Fruit fly (Drosophila melanogaster) whole organism, embryonic: ENCODE data around the gene CG3149.
A peak's percentile ranks its signal among the peaks of the same experiment; 100 is the strongest.

ENCODE experiments used
- Ada2b ChIP-seq: fragments of 200-800 bp; sonication (Bioruptor generic); IDR thresholded peaks from 2 replicates; pipeline ENCODE4 v1.3.6; 2022; ENCODE audit warnings: missing biosample characterization, missing genetic modification characterization
- Awh ChIP-seq: fragments of 200-800 bp; sonication (Bioruptor generic); IDR thresholded peaks from 2 replicates; pipeline ENCODE4, ENCODE4 v1.3.6; 2022; ENCODE audit warnings: missing biosample characterization, missing genetic modification characterization
- CG12299 ChIP-seq: fragments of 200-800 bp; sonication (Bioruptor generic); optimal IDR thresholded peaks from 2 replicates; lab custom pipeline; 2018; ENCODE audit warnings: missing biosample characterization, mild to moderate bottlenecking, missing genetic modification characterization
- CG12942 ChIP-seq: fragments of 200-800 bp; sonication (Bioruptor generic); optimal IDR thresholded peaks from 3 replicates; lab custom pipeline; 2016; ENCODE audit warnings: missing biosample characterization, missing genetic modification characterization
- CG13894 ChIP-seq: fragments of 200-800 bp; sonication (Bioruptor generic); optimal IDR thresholded peaks from 3 replicates; lab custom pipeline; 2018; ENCODE audit warnings: missing biosample characterization, mild to moderate bottlenecking, missing genetic modification characterization, moderate library complexity
- CG14710 ChIP-seq: fragments of 200-800 bp; sonication (Bioruptor generic); optimal IDR thresholded peaks from 3 replicates; lab custom pipeline; 2019; ENCODE audit warnings: missing biosample characterization, mild to moderate bottlenecking, missing genetic modification characterization, moderate library complexity
- CG14965 ChIP-seq: fragments of 200-800 bp; sonication (Bioruptor generic); optimal IDR thresholded peaks from 2 replicates; lab custom pipeline; 2016; ENCODE audit warnings: missing biosample characterization, missing genetic modification characterization, borderline replicate concordance
- CG15269 ChIP-seq: fragments of 200-800 bp; sonication (Bioruptor generic); optimal IDR thresholded peaks from 2 replicates; lab custom pipeline; 2018; ENCODE audit warnings: missing biosample characterization, mild to moderate bottlenecking, missing genetic modification characterization, moderate library complexity
- CG16815 ChIP-seq: fragments of 200-800 bp; sonication (Bioruptor generic); optimal IDR thresholded peaks from 3 replicates; lab custom pipeline; 2017; ENCODE audit warnings: missing biosample characterization, mild to moderate bottlenecking, missing genetic modification characterization
- CG17829 ChIP-seq: fragments of 200-800 bp; optimal IDR thresholded peaks from 2 replicates; lab custom pipeline; 2019; ENCODE audit warnings: missing biosample characterization, mild to moderate bottlenecking, missing genetic modification characterization, moderate library complexity
- CG2116 ChIP-seq: fragments of 200-800 bp; sonication (Bioruptor generic); optimal IDR thresholded peaks from 3 replicates; lab custom pipeline; 2018; ENCODE audit warnings: missing biosample characterization, mild to moderate bottlenecking, missing genetic modification characterization
- CG2678 ChIP-seq: fragments of 200-800 bp; sonication (Bioruptor generic); optimal IDR thresholded peaks from 3 replicates; lab custom pipeline; 2019; ENCODE audit warnings: missing biosample characterization, mild to moderate bottlenecking, missing genetic modification characterization, moderate library complexity
- CG2712 ChIP-seq: fragments of 200-800 bp; optimal IDR thresholded peaks from 3 replicates; lab custom pipeline; 2019; ENCODE audit warnings: missing biosample characterization, mild to moderate bottlenecking, missing genetic modification characterization, moderate library complexity
- CG30403 ChIP-seq: fragments of 200-800 bp; sonication (Bioruptor generic); optimal IDR thresholded peaks from 3 replicates; lab custom pipeline; 2016; ENCODE audit warnings: missing biosample characterization, missing genetic modification characterization
- CG3163 ChIP-seq: fragments of 200-800 bp; sonication (Bioruptor generic); optimal IDR thresholded peaks from 3 replicates; lab custom pipeline; 2016; ENCODE audit warnings: missing biosample characterization, missing genetic modification characterization
- CG34224 ChIP-seq: fragments of 200-800 bp; sonication (Bioruptor generic); IDR thresholded peaks from 3 replicates; pipeline ENCODE4 v1.3.6; 2022; ENCODE audit warnings: missing biosample characterization, missing genetic modification characterization; ENCODE audit not compliant: partially characterized antibody
- CG4282 ChIP-seq: fragments of 200-800 bp; sonication (Bioruptor generic); optimal IDR thresholded peaks from 2 replicates; lab custom pipeline; 2016; ENCODE audit warnings: missing biosample characterization, missing genetic modification characterization
- CG9817 ChIP-seq: fragments of 200-800 bp; sonication (Bioruptor generic); optimal IDR thresholded peaks from 2 replicates; lab custom pipeline; 2018; ENCODE audit warnings: missing biosample characterization, mild to moderate bottlenecking, missing genetic modification characterization, moderate library complexity
- CkIIα-i1 ChIP-seq: fragments of 200-800 bp; sonication (Bioruptor generic); IDR thresholded peaks from 2 replicates; pipeline ENCODE4 v1.3.6; 2022; ENCODE audit warnings: missing biosample characterization, missing genetic modification characterization
- CoRest ChIP-seq: fragments of 200-800 bp; sonication (Bioruptor generic); optimal IDR thresholded peaks from 3 replicates; lab custom pipeline; 2018; ENCODE audit warnings: missing biosample characterization, mild to moderate bottlenecking, missing genetic modification characterization, moderate library complexity
- D19B ChIP-seq: fragments of 200-800 bp; sonication (Bioruptor generic); optimal IDR thresholded peaks from 2 replicates; lab custom pipeline; 2017; ENCODE audit warnings: missing biosample characterization, mild to moderate bottlenecking, missing genetic modification characterization
- Dll ChIP-seq: fragments of 200-800 bp; sonication (Bioruptor generic); IDR thresholded peaks from 4 replicates; pipeline ENCODE4 v1.3.6; 2022; ENCODE audit warnings: missing biosample characterization, missing genetic modification characterization; ENCODE audit not compliant: partially characterized antibody
- Drgx ChIP-seq: fragments of 200-800 bp; sonication (Bioruptor generic); IDR thresholded peaks from 2 replicates; pipeline ENCODE4 v1.3.6; 2022; ENCODE audit warnings: missing biosample characterization, missing genetic modification characterization
- Fer1 ChIP-seq: fragments of 200-800 bp; sonication (Bioruptor generic); optimal IDR thresholded peaks from 2 replicates; lab custom pipeline; 2017; ENCODE audit warnings: missing biosample characterization, mild to moderate bottlenecking, missing genetic modification characterization
- Hmr ChIP-seq: fragments of 200-800 bp; sonication (Bioruptor generic); optimal IDR thresholded peaks from 3 replicates; lab custom pipeline; 2017; ENCODE audit warnings: mild to moderate bottlenecking, missing biosample characterization, missing genetic modification reagents, missing genetic modification characterization
- Neu2 ChIP-seq: fragments of 200-800 bp; sonication (Bioruptor generic); optimal IDR thresholded peaks from 3 replicates; lab custom pipeline; 2016; ENCODE audit warnings: missing biosample characterization, missing genetic modification characterization, borderline replicate concordance
- Rx ChIP-seq: fragments of 200-800 bp; sonication (Bioruptor generic); IDR thresholded peaks from 2 replicates; pipeline ENCODE4 v1.3.6; 2022; ENCODE audit warnings: missing biosample characterization, missing genetic modification characterization
- Scr ChIP-seq: fragments of 200-800 bp; sonication (Bioruptor generic); IDR thresholded peaks from 2 replicates; pipeline ENCODE4 v1.3.6; 2022; ENCODE audit warnings: missing biosample characterization, missing genetic modification characterization; ENCODE audit not compliant: partially characterized antibody
- Side ChIP-seq: fragments of 200-800 bp; sonication (Bioruptor generic); optimal IDR thresholded peaks from 2 replicates; lab custom pipeline; 2016; ENCODE audit warnings: missing biosample characterization, missing genetic modification characterization
- Vsx1 ChIP-seq: fragments of 200-800 bp; sonication (Bioruptor generic); optimal IDR thresholded peaks from 2 replicates; lab custom pipeline; 2017; ENCODE audit warnings: missing biosample characterization, mild to moderate bottlenecking, missing genetic modification characterization, missing genetic modification reagents
- ac ChIP-seq: fragments of 200-800 bp; sonication (Bioruptor generic); optimal IDR thresholded peaks from 3 replicates; lab custom pipeline; 2017; ENCODE audit warnings: missing biosample characterization, mild to moderate bottlenecking, missing genetic modification characterization
- bcd ChIP-seq: fragments of 200-800 bp; sonication (Bioruptor generic); optimal IDR thresholded peaks from 2 replicates; lab custom pipeline; 2017; ENCODE audit warnings: missing biosample characterization, mild to moderate bottlenecking, missing genetic modification characterization
- bigmax ChIP-seq: fragments of 200-800 bp; sonication (Bioruptor generic); optimal IDR thresholded peaks from 2 replicates; lab custom pipeline; 2018; ENCODE audit warnings: missing biosample characterization, mild to moderate bottlenecking, missing genetic modification characterization
- exex ChIP-seq: fragments of 200-800 bp; sonication (Bioruptor generic); optimal IDR thresholded peaks from 4 replicates; lab custom pipeline; 2018; ENCODE audit warnings: missing biosample characterization, mild to moderate bottlenecking, missing genetic modification characterization, moderate library complexity
- fd64A ChIP-seq: fragments of 200-800 bp; sonication (Bioruptor generic); optimal IDR thresholded peaks from 3 replicates; lab custom pipeline; 2018; ENCODE audit warnings: missing biosample characterization, mild to moderate bottlenecking, missing genetic modification characterization
- fd96Cb ChIP-seq: fragments of 200-800 bp; sonication (Bioruptor generic); optimal IDR thresholded peaks from 2 replicates; lab custom pipeline; 2018; ENCODE audit warnings: missing biosample characterization, mild to moderate bottlenecking, missing genetic modification characterization, moderate library complexity
- jumu ChIP-seq: fragments of 200-800 bp; sonication (Bioruptor generic); optimal IDR thresholded peaks from 3 replicates; lab custom pipeline; 2016; ENCODE audit warnings: missing biosample characterization, missing genetic modification characterization
- kay ChIP-seq: fragments of 200-800 bp; sonication (Bioruptor generic); optimal IDR thresholded peaks from 2 replicates; lab custom pipeline; 2016; ENCODE audit warnings: missing biosample characterization, missing genetic modification characterization
- knrl ChIP-seq: fragments of 200-800 bp; sonication (Bioruptor generic); IDR thresholded peaks from 3 replicates; pipeline ENCODE4 v1.3.6; 2022; ENCODE audit warnings: missing biosample characterization, missing genetic modification characterization; ENCODE audit not compliant: partially characterized antibody
- lab ChIP-seq: fragments of 200-800 bp; sonication (Bioruptor generic); optimal IDR thresholded peaks from 3 replicates; lab custom pipeline; 2017; ENCODE audit warnings: missing biosample characterization, missing genetic modification characterization, mild to moderate bottlenecking, moderate library complexity, missing genetic modification reagents
- luna ChIP-seq: fragments of 200-800 bp; sonication (Bioruptor generic); optimal IDR thresholded peaks from 2 replicates; lab custom pipeline; 2016; ENCODE audit warnings: missing biosample characterization, missing genetic modification characterization
- mld ChIP-seq: fragments of 200-800 bp; sonication (Bioruptor generic); IDR thresholded peaks from 3 replicates; pipeline ENCODE4 v1.3.6; 2022; ENCODE audit warnings: missing biosample characterization, missing genetic modification characterization; ENCODE audit not compliant: partially characterized antibody
- nmo ChIP-seq: fragments of 200-800 bp; sonication (Bioruptor generic); optimal IDR thresholded peaks from 2 replicates; lab custom pipeline; 2018; ENCODE audit warnings: missing biosample characterization, mild to moderate bottlenecking, missing genetic modification characterization, moderate library complexity
- peb ChIP-seq: fragments of 200-800 bp; sonication (Bioruptor generic); IDR thresholded peaks from 2 replicates; pipeline ENCODE4 v1.3.6; 2022; ENCODE audit warnings: missing biosample characterization, missing genetic modification characterization
- sd ChIP-seq: fragments of 200-800 bp; sonication (Bioruptor generic); optimal IDR thresholded peaks from 3 replicates; lab custom pipeline; 2018; ENCODE audit warnings: missing biosample characterization, mild to moderate bottlenecking, missing genetic modification characterization, moderate library complexity
- sna ChIP-seq: fragments of 200-800 bp; sonication (Bioruptor generic); IDR thresholded peaks from 2 replicates; pipeline ENCODE4 v1.3.6; 2022; ENCODE audit warnings: missing biosample characterization, missing genetic modification characterization; ENCODE audit not compliant: partially characterized antibody
- sob ChIP-seq: fragments of 200-800 bp; sonication (Bioruptor generic); IDR thresholded peaks from 2 replicates; pipeline ENCODE4 v1.3.6; 2022; ENCODE audit warnings: missing biosample characterization, missing genetic modification characterization
- vnd ChIP-seq: fragments of 200-800 bp; sonication (Bioruptor generic); IDR thresholded peaks from 3 replicates; pipeline ENCODE4 v1.3.6; 2022; ENCODE audit warnings: missing biosample characterization, missing genetic modification characterization; ENCODE audit not compliant: partially characterized antibody
- z ChIP-seq: fragments of 200-800 bp; sonication (Bioruptor generic); IDR thresholded peaks from 3 replicates; pipeline ENCODE4 v1.3.6; 2022; ENCODE audit warnings: missing biosample characterization, missing genetic modification characterization
- zf30C ChIP-seq: fragments of 200-800 bp; sonication (Bioruptor generic); optimal IDR thresholded peaks from 3 replicates; lab custom pipeline; 2018; ENCODE audit warnings: missing biosample characterization, mild to moderate bottlenecking, missing genetic modification characterization

The CG3149 gene

DNA sequence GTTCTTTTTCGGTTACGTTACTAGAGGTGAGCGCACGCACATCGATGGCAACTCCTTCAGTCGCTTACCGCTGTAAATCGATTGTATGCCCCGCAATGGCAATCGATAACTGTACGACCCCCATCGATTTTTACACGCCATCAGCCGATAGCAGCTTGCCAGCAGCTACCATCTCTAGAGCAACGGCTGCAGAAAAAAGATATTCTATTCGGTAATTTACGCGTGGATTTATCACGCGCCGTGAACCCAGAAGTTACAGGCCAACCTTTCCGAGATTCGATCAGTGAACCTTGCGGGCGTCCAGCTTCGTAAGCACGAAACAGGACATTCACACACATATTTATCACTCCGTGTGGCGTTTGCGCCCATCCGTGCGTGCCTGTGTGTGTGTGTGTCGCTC lies 29.1 kb downstream of the CG3149 start, which contains the start of the genes Sirt4 and CG4119 (continued):
- TF ChIP-seq D19B (GFP tag; lab: Kevin White, UChicago) (no peak), kay (GFP tag; lab: Kevin White, UChicago) (no peak), sd (tag; lab: Kevin White, UChicago) (peak; percentile 19), sob (peak; percentile 57; the same call in 1 of the 2 replicates), Vsx1 (no peak), CG12299 (tag; lab: Kevin White, UChicago) (no peak), zf30C (no peak), fd96Cb (no peak), Drgx (GFP tag; lab: Robert Waterston, UW) (no peak), CG2678 (peak; percentile 18), sna (GFP tag; lab: Robert Waterston, UW) (peak; percentile 91), CG12942 (no peak), Ada2b (no peak), CG34224 (GFP tag; lab: Robert Waterston, UW) (peak; percentile 94), CG2712 (tag; lab: Kevin White, UChicago) (peak; percentile 38), Neu2 (GFP tag; lab: Kevin White, UChicago) (no peak), peb (no peak), CG3163 (GFP tag; lab: Kevin White, UChicago) (no peak), jumu (GFP tag; lab: Kevin White, UChicago) (peak; percentile 44), z (no peak), bcd (no peak), fd64A (GFP tag; lab: Kevin White, UChicago) (no peak), CkIIα-i1 (GFP tag; lab: Robert Waterston, UW) (no peak), exex (tag; lab: Kevin White, UChicago) (no peak), CG16815 (GFP tag; lab: Kevin White, UChicago) (no peak), Fer1 (GFP tag; lab: Kevin White, UChicago) (peak; percentile 27), vnd (peak; percentile 94), knrl (peak; percentile 95), nmo (peak; percentile 55), bigmax (GFP tag; lab: Kevin White, UChicago) (no peak), CG17829 (tag; lab: Kevin White, UChicago) (peak; percentile 61), mld (GFP tag; lab: Robert Waterston, UW) (peak; percentile 98), ac (no peak), CG2116 (GFP tag; lab: Kevin White, UChicago) (peak; percentile 86), Scr (GFP tag; lab: Robert Waterston, UW) (peak; percentile 93), Side (GFP tag; lab: Kevin White, UChicago) (peak; percentile 16), CG14710 (tag; lab: Kevin White, UChicago) (peak; percentile 40), luna (GFP tag; lab: Kevin White, UChicago) (no peak), Hmr (GFP tag; lab: Kevin White, UChicago) (peak; percentile 40), Dll (GFP tag; lab: Robert Waterston, UW) (peak; percentile 90), Awh (GFP tag; lab: Robert Waterston, UW) (no peak), CoRest (tag; lab: Kevin White, UChicago) (peak; percentile 14), CG4282 (no peak), CG13894 (tag; lab: Kevin White, UChicago) (peak; percentile 20), CG30403 (GFP tag; lab: Kevin White, UChicago) (peak; percentile 16), CG9817 (no peak), Rx (GFP tag; lab: Robert Waterston, UW) (no peak), CG15269 (tag; lab: Kevin White, UChicago) (no peak), lab (GFP tag; lab: Kevin White, UChicago) (peak; percentile 28), CG14965 (GFP tag; lab: Kevin White, UChicago) (no peak)
